Worm (Caenorhabditis elegans): Measurements from ENCODE around the gene math-10.
"Not testable (repeated sequence)": the region's sequence is repeated elsewhere in the genome, so short reads cannot be mapped to it uniquely, and the experiment has no call there.

math-10 gene

ce11 chrII:1870875-1871592 lies at the start of gene math-10:
TSS of gene math-10 (plus strand) at chrII:1871542.
- TF ChIP-seq W03F9.2 (tag; optimal IDR thresholded peaks at IDR 0.05) (no peak), dao-5 (tag; optimal IDR thresholded peaks at IDR 0.05) (no peak), him-1 (tag; optimal IDR thresholded peaks at IDR 0.05) (no peak)

ce11 chrII:1824329-1824728 lies 47.0 kb upstream of the math-10 start, which contains the start of gene math-41:
TSS of gene math-41 (plus strand) at chrII:1824629.
- not testable (repeated sequence) for TF ChIP-seq him-1, dao-5, W03F9.2 (tag; optimal IDR thresholded peaks at IDR 0.05)

ce11 chrII:1830182-1830682 lies 41.1 kb upstream of the math-10 start, which contains the start of gene math-40:
TSS of gene math-40 (plus strand) at chrII:1830632.
- TF ChIP-seq him-1 (tag; optimal IDR thresholded peaks at IDR 0.05) (no peak), W03F9.2 (tag; optimal IDR thresholded peaks at IDR 0.05) (no peak)

ce11 chrII:1831883-1832388 lies 39.4 kb upstream of the math-10 start, which contains the start of gene math-39:
TSS of gene math-39 (plus strand) at chrII:1832338.
- no peak for TF ChIP-seq W03F9.2 (tag; optimal IDR thresholded peaks at IDR 0.05)
- TF ChIP-seq dao-5 (tag; optimal IDR thresholded peaks at IDR 0.05), result no peak
- no peak for TF ChIP-seq him-1 (tag; optimal IDR thresholded peaks at IDR 0.05)

ce11 chrII:1836204-1836603 lies 35.1 kb upstream of the math-10 start, which contains the start of gene T08E11.1:
TSS of gene T08E11.1 (plus strand) at chrII:1836504.
- TF ChIP-seq dao-5 (tag; optimal IDR thresholded peaks at IDR 0.05), result no peak
- TF ChIP-seq W03F9.2 (tag; optimal IDR thresholded peaks at IDR 0.05), result no peak
- no peak for TF ChIP-seq him-1 (tag; optimal IDR thresholded peaks at IDR 0.05)

ce11 chrII:1842894-1843293 lies 28.4 kb upstream of the math-10 start, which contains the start of the genes C52E2.5 and C52E2.4:
TSS of gene C52E2.5 (minus strand) at chrII:1842936.
TSS of gene C52E2.4 (plus strand) at chrII:1843145.
- TF ChIP-seq W03F9.2 (tag; optimal IDR thresholded peaks at IDR 0.05) (no peak), dao-5 (tag; optimal IDR thresholded peaks at IDR 0.05) (no peak), him-1 (tag; optimal IDR thresholded peaks at IDR 0.05) (no peak)

ce11 chrII:1844552-1844951 lies 26.8 kb upstream of the math-10 start:
- no peak for TF ChIP-seq W03F9.2 (tag; optimal IDR thresholded peaks at IDR 0.05)
- TF ChIP-seq dao-5 (tag; optimal IDR thresholded peaks at IDR 0.05), result no peak
- no peak for TF ChIP-seq him-1 (tag; optimal IDR thresholded peaks at IDR 0.05)

ce11 chrII:1848109-1848508 lies 23.2 kb upstream of the math-10 start, which contains the start of gene fbxb-97:
TSS of gene fbxb-97 (minus strand) at chrII:1848161.
- TF ChIP-seq him-1 (tag; optimal IDR thresholded peaks at IDR 0.05) (no peak), W03F9.2 (tag; optimal IDR thresholded peaks at IDR 0.05) (no peak), dao-5 (tag; optimal IDR thresholded peaks at IDR 0.05) (no peak)

ce11 chrII:1850299-1850698 lies 21.0 kb upstream of the math-10 start, which contains the start of gene fbxb-96:
TSS of gene fbxb-96 (minus strand) at chrII:1850399.
- TF ChIP-seq dao-5 (tag; optimal IDR thresholded peaks at IDR 0.05), result no peak

ce11 chrII:1850840-1851294 lies 20.5 kb upstream of the math-10 start, which contains the start of gene C52E2.3:
TSS of gene C52E2.3 (plus strand) at chrII:1851244.
- TF ChIP-seq dao-5 (tag; optimal IDR thresholded peaks at IDR 0.05) (no peak), him-1 (tag; optimal IDR thresholded peaks at IDR 0.05) (no peak), W03F9.2 (tag; optimal IDR thresholded peaks at IDR 0.05) (no peak)

ce11 chrII:1851716-1852115 lies 19.6 kb upstream of the math-10 start:
- no peak for TF ChIP-seq dao-5 (tag; optimal IDR thresholded peaks at IDR 0.05)
- TF ChIP-seq W03F9.2 (tag; optimal IDR thresholded peaks at IDR 0.05), result no peak

- TF ChIP-seq him-1 (tag; optimal IDR thresholded peaks at IDR 0.05), result no peak
- TF ChIP-seq W03F9.2 (tag; optimal IDR thresholded peaks at IDR 0.05), result no peak
- TF ChIP-seq dao-5 (tag; optimal IDR thresholded peaks at IDR 0.05), result no peak
Measured at ce11 chrII:1852503-1852902, 18.8 kb upstream of the math-10 start, which contains the start of gene C52E2.2. TSS of gene C52E2.2 (plus strand) at chrII:1852803.

- TF ChIP-seq dao-5, him-1, W03F9.2 (tag; optimal IDR thresholded peaks at IDR 0.05): not testable (repeated sequence)
Measured at ce11 chrII:1854094-1854493, 17.2 kb upstream of the math-10 start, which contains the start of gene fbxb-95. TSS of gene fbxb-95 (plus strand) at chrII:1854394.

- not testable (repeated sequence) for TF ChIP-seq him-1, dao-5, W03F9.2 (tag; optimal IDR thresholded peaks at IDR 0.05)
Measured at ce11 chrII:1861285-1861793, 10.0 kb upstream of the math-10 start, which contains the start of gene C16C4.18. TSS of gene C16C4.18 (minus strand) at chrII:1861335.

Measured in whole organism, L4/young adult.